Worm (Caenorhabditis elegans): ENCODE data around the gene nlp-101.

DNA sequence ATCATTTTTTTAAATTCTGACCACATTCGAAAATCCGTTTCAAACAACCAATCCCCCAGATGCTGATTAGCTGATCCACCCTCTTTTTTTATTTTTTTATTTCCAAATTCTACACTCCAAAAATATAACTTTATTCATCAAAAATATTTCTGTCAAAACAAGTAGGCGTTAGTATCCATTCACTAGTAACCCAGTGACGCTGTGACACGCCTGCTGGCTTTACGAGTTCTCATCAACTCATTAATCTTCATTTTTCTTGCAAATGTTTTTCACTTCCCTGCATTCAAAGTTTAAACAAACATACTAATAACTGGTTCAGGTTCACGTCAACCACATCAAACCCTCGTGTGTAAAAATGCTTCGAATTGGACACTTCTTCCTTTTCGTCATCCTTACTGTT, at the start of gene nlp-101:
- no peak for TF ChIP-seq unc-62 (GFP tag; optimal IDR thresholded peaks at IDR 0.05)
- no peak for TF ChIP-seq drap-1 (GFP tag; optimal IDR thresholded peaks at IDR 0.05)
- TF ChIP-seq nhr-237 (tag; optimal IDR thresholded peaks at IDR 0.05): no peak
- no peak for TF ChIP-seq pha-4 (tag; optimal IDR thresholded peaks at IDR 0.05)
- no peak for TF ChIP-seq ceh-39 (tag; optimal IDR thresholded peaks at IDR 0.05)
- TF ChIP-seq M03D4.4 (tag; optimal IDR thresholded peaks at IDR 0.05): no peak
- no peak for TF ChIP-seq snpc-4 (tag; optimal IDR thresholded peaks at IDR 0.05)
- TF ChIP-seq tbx-8 (GFP tag; optimal IDR thresholded peaks at IDR 0.05): no peak
- TF ChIP-seq nhr-76 (tag; optimal IDR thresholded peaks at IDR 0.05): no peak
